Fruit fly (Drosophila melanogaster): ENCODE measurements around the gene gammaTub23C.

gammaTub23C gene

DNA sequence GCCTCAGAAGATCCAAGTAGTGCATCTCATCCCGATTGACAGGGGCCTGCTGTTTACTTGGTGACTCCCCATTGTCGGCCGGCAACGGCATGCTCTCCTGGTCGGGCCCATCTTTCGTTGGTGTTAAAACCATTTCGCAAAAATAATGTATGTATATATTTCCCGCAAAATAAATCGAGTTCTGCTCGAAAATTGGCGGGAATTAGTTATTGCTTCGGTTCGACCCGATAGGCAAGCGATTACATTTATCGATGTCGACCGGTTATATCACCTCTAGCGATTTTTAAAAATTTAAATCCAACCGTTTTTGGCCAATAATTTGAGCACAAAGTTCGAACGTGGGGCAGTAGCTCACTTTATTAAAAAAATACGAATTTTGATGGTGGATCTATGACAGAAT lies 3.3 kb upstream of the gammaTub23C start, which contains the start of gene Ts (continued):
- TF ChIP-seq CG12219 (GFP tag; optimal IDR thresholded peaks at IDR 0.05) (no peak), Tbp (GFP tag; optimal IDR thresholded peaks at IDR 0.05) (no peak), CG16813 (GFP tag; IDR thresholded peaks at IDR 0.05; ENCODE audit: partially characterized antibody) (peak; percentile 57; the same call in 2 of the 3 replicates), cas (GFP tag; IDR thresholded peaks at IDR 0.05) (no peak), stwl (tag; optimal IDR thresholded peaks at IDR 0.05) (peak; percentile 54), dmrt99B (tag; optimal IDR thresholded peaks at IDR 0.05) (no peak), Scr (GFP tag; IDR thresholded peaks at IDR 0.05; ENCODE audit: partially characterized antibody) (peak; percentile 70), Dbx (GFP tag; IDR thresholded peaks at IDR 0.05) (no peak), wek (GFP tag; optimal IDR thresholded peaks at IDR 0.05) (no peak), MBD-R2 (GFP tag; IDR thresholded peaks at IDR 0.05) (0 out of 2 replicates have a peak, but pooled peaks have one; percentile 22), grau (tag; optimal IDR thresholded peaks at IDR 0.05) (no peak), ap (GFP tag; IDR thresholded peaks at IDR 0.05) (no peak), Sry-δ (GFP tag; optimal IDR thresholded peaks at IDR 0.05) (peak; percentile 86), CG13424 (tag; optimal IDR thresholded peaks at IDR 0.05) (no peak), zfh2 (GFP tag; optimal IDR thresholded peaks at IDR 0.05) (no peak), Med (GFP tag) (peak; percentile 52), CG1233 (GFP tag; optimal IDR thresholded peaks at IDR 0.05) (no peak), CG3847 (GFP tag; IDR thresholded peaks at IDR 0.05) (no peak), Stat92E (GFP tag; optimal IDR thresholded peaks at IDR 0.05) (no peak), tup (GFP tag; optimal IDR thresholded peaks at IDR 0.05) (no peak), Dip2 (GFP tag; IDR thresholded peaks at IDR 0.05) (no peak), CG10147 (GFP tag; optimal IDR thresholded peaks at IDR 0.05) (no peak), HmgZ (tag; optimal IDR thresholded peaks at IDR 0.05) (no peak), CG16863 (GFP tag; optimal IDR thresholded peaks at IDR 0.05) (no peak), CG9727 (GFP tag; optimal IDR thresholded peaks at IDR 0.05) (no peak), nerfin-2 (GFP tag; IDR thresholded peaks at IDR 0.05; ENCODE audit: partially characterized antibody) (peak; percentile 79), Gsc (GFP tag; IDR thresholded peaks at IDR 0.05) (no peak), Dfd (GFP tag; optimal IDR thresholded peaks at IDR 0.05) (no peak), eve (GFP tag; optimal IDR thresholded peaks at IDR 0.05) (no peak), CG8281 (tag; optimal IDR thresholded peaks at IDR 0.05) (no peak), zfh1 (GFP tag; IDR thresholded peaks at IDR 0.05) (no peak), cg (GFP tag; optimal IDR thresholded peaks at IDR 0.05) (no peak), Dll (GFP tag; IDR thresholded peaks at IDR 0.05; ENCODE audit: partially characterized antibody) (peak; percentile 76), ranshi (GFP tag; IDR thresholded peaks at IDR 0.05) (no peak), CG13624 (GFP tag; optimal IDR thresholded peaks at IDR 0.05) (no peak), br (optimal IDR thresholded peaks at IDR 0.05) (no peak), CG34224 (GFP tag; IDR thresholded peaks at IDR 0.05; ENCODE audit: partially characterized antibody) (peak; percentile 86), tap (tag; optimal IDR thresholded peaks at IDR 0.05) (no peak), gsb (GFP tag; IDR thresholded peaks at IDR 0.05) (no peak), CG11247 (GFP tag; IDR thresholded peaks at IDR 0.05) (no peak), pfk (GFP tag; optimal IDR thresholded peaks at IDR 0.05) (no peak), CG7745 (tag; optimal IDR thresholded peaks at IDR 0.05) (no peak), CG3065 (GFP tag; optimal IDR thresholded peaks at IDR 0.05) (no peak), tna (GFP tag; IDR thresholded peaks at IDR 0.05; ENCODE audit: partially characterized antibody) (peak; percentile 84), tx (GFP tag; optimal IDR thresholded peaks at IDR 0.05) (no peak), Hmx (GFP tag; optimal IDR thresholded peaks at IDR 0.05) (no peak), CG4360 (GFP tag; IDR thresholded peaks at IDR 0.05) (no peak), schlank (tag; optimal IDR thresholded peaks at IDR 0.05) (no peak), jing (GFP tag; optimal IDR thresholded peaks at IDR 0.05) (no peak), pita (GFP tag; optimal IDR thresholded peaks at IDR 0.05) (no peak), onecut (GFP tag; IDR thresholded peaks at IDR 0.05) (no peak), hth (optimal IDR thresholded peaks at IDR 0.05) (no peak)
